Worm (Caenorhabditis elegans): ENCODE results near the gene lgc-31.

lgc-31 gene

DNA sequence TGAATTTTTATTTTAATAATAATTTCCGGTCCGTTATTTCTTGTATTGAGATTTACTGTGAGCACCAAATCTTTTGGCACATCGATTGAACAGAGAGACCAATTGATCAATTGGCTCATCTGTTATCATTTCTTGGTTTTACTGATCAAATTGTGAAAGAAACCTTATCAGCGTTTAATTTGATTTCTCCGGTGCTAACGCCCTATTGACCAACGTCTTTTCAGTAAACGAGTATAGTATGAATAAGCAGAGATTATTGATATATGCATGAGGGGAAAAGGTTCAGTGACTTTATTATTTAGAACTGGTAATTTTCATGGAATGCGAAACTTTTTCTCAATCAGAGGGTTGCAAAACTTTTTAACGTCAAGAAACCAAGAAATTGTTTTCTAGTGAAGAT is 42.7 kb downstream of the lgc-31 start:
- no peak for TF ChIP-seq dmd-4 (tag; optimal IDR thresholded peaks at IDR 0.05)
- no peak for TF ChIP-seq sem-4 (tag; optimal IDR thresholded peaks at IDR 0.05)
- TF ChIP-seq fos-1 (tag; optimal IDR thresholded peaks at IDR 0.05): peak; percentile 56
- TF ChIP-seq sma-9 (GFP tag; optimal IDR thresholded peaks at IDR 0.05): peak; percentile 15
- TF ChIP-seq sma-9 (tag; optimal IDR thresholded peaks at IDR 0.05): no peak
- no peak for TF ChIP-seq ceh-82 (tag; optimal IDR thresholded peaks at IDR 0.05)
- TF ChIP-seq Y55F3AM.14 (GFP tag; optimal IDR thresholded peaks at IDR 0.05): no peak
- TF ChIP-seq snpc-4 (tag; optimal IDR thresholded peaks at IDR 0.05): no peak
- TF ChIP-seq unc-39 (tag; optimal IDR thresholded peaks at IDR 0.05): no peak

DNA sequence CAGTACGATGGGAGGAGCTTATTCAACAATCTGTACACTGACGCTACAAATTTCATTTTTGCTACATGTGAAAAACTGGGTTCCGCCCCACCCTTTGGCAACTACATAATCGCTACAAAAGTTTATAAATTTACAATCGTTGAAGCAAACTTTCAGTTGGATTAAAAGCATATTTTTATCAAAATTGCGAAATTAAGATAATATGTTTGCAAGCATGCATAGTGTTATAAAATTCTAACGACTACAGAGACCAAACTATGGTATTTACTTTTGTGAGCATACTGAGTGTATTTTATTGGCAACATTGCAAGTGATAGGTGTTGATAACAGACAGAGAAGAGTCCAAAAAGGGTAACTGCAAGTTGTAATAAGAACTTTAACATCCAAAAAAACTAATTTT is 43.2 kb downstream of the lgc-31 start, which contains the start of gene C06B8.2:
Gene C06B8.2, minus strand, starts transcription at position 153 of the 400 bp plus-strand sequence.
- TF ChIP-seq F13H6.1 (tag; optimal IDR thresholded peaks at IDR 0.05) (no peak), egl-27 (tag; optimal IDR thresholded peaks at IDR 0.05) (no peak), dmd-4 (tag; optimal IDR thresholded peaks at IDR 0.05) (no peak), ztf-4 (tag; optimal IDR thresholded peaks at IDR 0.05) (no peak), nhr-6 (tag; optimal IDR thresholded peaks at IDR 0.05) (no peak), zag-1 (tag; optimal IDR thresholded peaks at IDR 0.05) (no peak), C34F6.9 (tag; optimal IDR thresholded peaks at IDR 0.05) (no peak), nhr-12 (tag; optimal IDR thresholded peaks at IDR 0.05) (no peak), blmp-1 (tag; optimal IDR thresholded peaks at IDR 0.05; ENCODE audit: insufficient read depth) (no peak), ceh-82 (tag; optimal IDR thresholded peaks at IDR 0.05) (no peak), gmeb-1 (tag; optimal IDR thresholded peaks at IDR 0.05) (no peak), nhr-237 (tag; optimal IDR thresholded peaks at IDR 0.05) (no peak), R02D3.7 (tag; optimal IDR thresholded peaks at IDR 0.05) (no peak), fos-1 (tag; optimal IDR thresholded peaks at IDR 0.05) (no peak), unc-39 (tag; optimal IDR thresholded peaks at IDR 0.05) (no peak), unc-62 (GFP tag; optimal IDR thresholded peaks at IDR 0.05) (no peak)

DNA sequence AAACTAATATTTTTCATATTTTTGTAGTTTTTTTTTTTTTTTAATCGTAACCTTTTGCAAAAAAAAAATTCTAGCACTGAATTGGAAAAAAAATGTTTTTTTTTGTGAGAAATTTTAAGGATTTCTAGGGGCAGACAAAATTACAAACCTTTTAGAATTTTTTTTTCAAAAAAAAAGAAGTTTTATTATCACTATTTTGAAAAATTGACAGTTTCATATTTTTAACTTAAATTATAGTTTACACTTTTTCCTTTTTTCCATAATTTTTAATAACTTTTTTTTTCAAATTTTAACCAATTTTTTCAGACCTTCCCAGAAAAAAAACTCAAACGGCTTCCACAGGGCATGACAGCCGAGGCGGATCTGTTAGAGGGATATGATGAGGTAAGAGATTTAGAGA is 50.8 kb downstream of the lgc-31 start, which contains the start of gene dpf-1:
Gene dpf-1, plus strand, starts transcription at position 301 of the 400 bp plus-strand sequence.
- TF ChIP-seq nhr-21 (tag; optimal IDR thresholded peaks at IDR 0.05): no peak
- no peak for TF ChIP-seq skn-1 (tag; optimal IDR thresholded peaks at IDR 0.05)
- no peak for TF ChIP-seq mab-5 (tag; optimal IDR thresholded peaks at IDR 0.05)
- TF ChIP-seq nhr-23 (tag; optimal IDR thresholded peaks at IDR 0.05): no peak
- no peak for TF ChIP-seq fos-1 (tag; optimal IDR thresholded peaks at IDR 0.05)
- TF ChIP-seq snpc-4 (tag; optimal IDR thresholded peaks at IDR 0.05): no peak
- TF ChIP-seq ZK546.5 (tag; optimal IDR thresholded peaks at IDR 0.05): no peak
- no peak for TF ChIP-seq ztf-1 (GFP tag; conservative IDR thresholded peaks at IDR 0.05)
- TF ChIP-seq unc-55 (GFP tag; optimal IDR thresholded peaks at IDR 0.05): no peak
- no peak for TF ChIP-seq lin-11 (tag; optimal IDR thresholded peaks at IDR 0.05)
- TF ChIP-seq ztf-11 (tag; optimal IDR thresholded peaks at IDR 0.05): no peak
- no peak for TF ChIP-seq peb-1 (tag; optimal IDR thresholded peaks at IDR 0.05)
- TF ChIP-seq zag-1 (tag; optimal IDR thresholded peaks at IDR 0.05): no peak
- TF ChIP-seq egl-27 (tag; optimal IDR thresholded peaks at IDR 0.05): no peak
- no peak for TF ChIP-seq nhr-12 (tag; optimal IDR thresholded peaks at IDR 0.05)
- TF ChIP-seq elt-1 (tag; optimal IDR thresholded peaks at IDR 0.05): no peak

DNA sequence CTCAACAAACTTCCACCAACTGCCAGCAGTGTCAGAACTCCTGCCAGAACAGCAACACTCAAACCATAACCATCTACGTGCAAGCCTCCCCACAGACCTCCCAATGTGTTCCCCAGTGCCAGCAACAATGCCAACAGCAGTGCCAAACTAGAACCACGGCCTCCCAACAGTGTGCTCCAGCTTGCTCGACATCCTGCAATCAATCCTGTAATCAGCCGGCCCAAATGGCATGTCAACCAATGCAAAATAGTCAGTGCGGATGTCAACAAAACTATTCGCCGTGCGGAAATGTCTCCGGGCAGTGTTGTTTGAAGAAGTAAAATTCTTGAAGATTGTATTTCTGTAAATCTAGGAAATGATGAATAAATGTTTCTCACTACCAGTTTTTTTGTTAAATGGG is 55.1 kb downstream of the lgc-31 start:
- TF ChIP-seq sem-4 (tag; optimal IDR thresholded peaks at IDR 0.05) (no peak), peb-1 (tag; optimal IDR thresholded peaks at IDR 0.05) (no peak), gmeb-1 (tag; optimal IDR thresholded peaks at IDR 0.05) (no peak), fos-1 (tag; optimal IDR thresholded peaks at IDR 0.05) (no peak), nhr-25 (tag; optimal IDR thresholded peaks at IDR 0.05) (no peak), nhr-129 (tag; optimal IDR thresholded peaks at IDR 0.05) (no peak), lin-13 (GFP tag; optimal IDR thresholded peaks at IDR 0.05) (no peak), unc-39 (tag; optimal IDR thresholded peaks at IDR 0.05) (no peak), egl-27 (tag; optimal IDR thresholded peaks at IDR 0.05) (no peak), mab-5 (tag; optimal IDR thresholded peaks at IDR 0.05) (no peak), lsy-2 (tag; optimal IDR thresholded peaks at IDR 0.05) (no peak)

DNA sequence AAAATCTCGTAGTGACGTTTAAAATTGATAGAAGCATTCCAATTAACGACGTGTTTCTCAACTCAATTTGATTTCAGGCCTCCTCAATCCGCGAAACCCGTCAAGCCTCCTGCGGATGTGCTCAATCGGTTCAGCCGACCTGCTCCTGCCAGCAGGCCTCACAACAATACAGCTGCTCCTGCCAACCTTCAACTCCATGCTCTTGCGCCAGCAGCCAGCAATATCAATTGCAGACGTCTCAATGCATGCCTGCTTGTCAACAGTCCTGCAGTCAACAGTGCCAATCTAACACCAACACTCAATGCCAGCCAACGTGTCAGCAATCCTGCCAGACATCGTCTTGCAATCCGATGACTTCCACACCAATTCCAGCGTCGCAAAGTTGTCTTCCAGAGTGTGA is 55.8 kb downstream of the lgc-31 start:
- no peak for TF ChIP-seq nhr-77 (tag; optimal IDR thresholded peaks at IDR 0.05)
- no peak for TF ChIP-seq nhr-11 (tag; optimal IDR thresholded peaks at IDR 0.05)
